Fruit fly (Drosophila melanogaster): ENCODE data around the gene CG17187.

- TF ChIP-seq Myc (optimal IDR thresholded peaks at IDR 0.05) (no peak), lola (GFP tag; optimal IDR thresholded peaks at IDR 0.05) (no peak), ey (GFP tag; optimal IDR thresholded peaks at IDR 0.05) (no peak), usp (GFP tag; optimal IDR thresholded peaks at IDR 0.05) (no peak), psq (GFP tag; optimal IDR thresholded peaks at IDR 0.05) (peak; percentile 48), GATAd (GFP tag; optimal IDR thresholded peaks at IDR 0.05) (no peak), Sp1 (GFP tag; optimal IDR thresholded peaks at IDR 0.05) (no peak), pan (optimal IDR thresholded peaks at IDR 0.05) (no peak)
Measured at dm6 chr3R:11198062-11198472, 33.6 kb downstream of the CG17187 start.
